Worm (Caenorhabditis elegans) whole organism, young adult: ENCODE results near the gene gpb-1.

ENCODE experiments used
- B0035.1 ChIP-seq: sonication (generic microtip); optimal IDR thresholded peaks from 2 replicates; lab custom pipeline; 2016; ENCODE audit warnings: missing genetic modification characterization, mild to moderate bottlenecking, missing compliant biosample characterization, missing genotype, missing genetic modification reagents
- B0336.3 ChIP-seq: fragments of 200-800 bp; sonication (Bioruptor generic); IDR thresholded peaks from 2 replicates; pipeline ENCODE4 v1.3.6; 2022; ENCODE audit warnings: missing genetic modification characterization, missing compliant biosample characterization
- C17E4.6 ChIP-seq: fragments of 200-800 bp; sonication (Bioruptor generic); IDR thresholded peaks from 2 replicates; pipeline ENCODE4 v1.3.6; 2022; ENCODE audit warnings: missing genetic modification reagents, missing genetic modification characterization, missing compliant biosample characterization
- F22D6.2 ChIP-seq: sonication (generic microtip); optimal IDR thresholded peaks from 2 replicates; lab custom pipeline; 2016; ENCODE audit warnings: mild to moderate bottlenecking, missing genetic modification characterization, missing compliant biosample characterization
- F33H1.4 ChIP-seq: fragments of 200-800 bp; sonication (Bioruptor generic); IDR thresholded peaks from 2 replicates; pipeline ENCODE4 v1.3.6; 2022; ENCODE audit warnings: missing genetic modification reagents, missing genetic modification characterization, missing compliant biosample characterization
- F37B4.10 ChIP-seq: fragments of 200-800 bp; sonication (Bioruptor generic); IDR thresholded peaks from 2 replicates; pipeline ENCODE4 v1.3.6; 2022; ENCODE audit warnings: missing genetic modification characterization, missing compliant biosample characterization
- F57A8.1 ChIP-seq: fragments of 200-800 bp; sonication (Bioruptor generic); optimal IDR thresholded peaks from 2 replicates; lab custom pipeline; 2018; ENCODE audit warnings: mild to moderate bottlenecking, missing genetic modification characterization, moderate library complexity, missing compliant biosample characterization
- F57C9.4 ChIP-seq: sonication (generic microtip); optimal IDR thresholded peaks from 2 replicates; lab custom pipeline; 2017; ENCODE audit warnings: mild to moderate bottlenecking, missing genetic modification characterization, missing compliant biosample characterization
- T26A5.8 ChIP-seq: sonication (generic microtip); optimal IDR thresholded peaks from 2 replicates; lab custom pipeline; 2016; ENCODE audit warnings: missing genetic modification characterization, missing compliant biosample characterization
- Y53G8AR.9 ChIP-seq: fragments of 200-800 bp; sonication (Bioruptor generic); conservative IDR thresholded peaks from 2 replicates; pipeline ENCODE4 v1.3.6; 2022; ENCODE audit warnings: missing genetic modification reagents, missing genetic modification characterization, missing compliant biosample characterization
- Y95B8A.8 ChIP-seq: fragments of 200-800 bp; sonication (Bioruptor generic); IDR thresholded peaks from 2 replicates; pipeline ENCODE4 v1.3.6; 2022; ENCODE audit warnings: missing genetic modification reagents, missing genetic modification characterization, missing compliant biosample characterization
- ZK185.1 ChIP-seq: sonication (generic microtip); optimal IDR thresholded peaks from 2 replicates; lab custom pipeline; 2016; ENCODE audit warnings: mild to moderate bottlenecking, missing genetic modification characterization, missing compliant biosample characterization; ENCODE audit not compliant: poor library complexity, severe bottlenecking
- atf-7 ChIP-seq: sonication (generic microtip); optimal IDR thresholded peaks from 2 replicates; lab custom pipeline; 2017; ENCODE audit warnings: mild to moderate bottlenecking, missing genetic modification characterization, missing compliant biosample characterization
- attf-3 ChIP-seq: fragments of 200-800 bp; sonication (Bioruptor generic); conservative IDR thresholded peaks from 2 replicates; pipeline ENCODE4 v1.3.6; 2022; ENCODE audit warnings: missing genetic modification reagents, missing genetic modification characterization, missing compliant biosample characterization
- bed-1 ChIP-seq: fragments of 200-800 bp; sonication (Bioruptor generic); IDR thresholded peaks from 2 replicates; pipeline ENCODE4 v1.3.6; 2022; ENCODE audit warnings: missing genetic modification reagents, missing genetic modification characterization, missing compliant biosample characterization
- ccch-3 ChIP-seq: fragments of 200-800 bp; sonication (Bioruptor generic); optimal IDR thresholded peaks from 2 replicates; lab custom pipeline; 2018; ENCODE audit warnings: mild to moderate bottlenecking, missing genetic modification characterization, missing compliant biosample characterization
- cebp-2 ChIP-seq: fragments of 200-800 bp; sonication (Bioruptor generic); IDR thresholded peaks from 2 replicates; pipeline ENCODE4 v1.3.6; 2022; ENCODE audit warnings: missing genetic modification characterization, missing compliant biosample characterization
- chd-7 ChIP-seq: sonication (generic microtip); optimal IDR thresholded peaks from 2 replicates; lab custom pipeline; 2016; ENCODE audit warnings: mild to moderate bottlenecking, missing genetic modification characterization, moderate library complexity, missing compliant biosample characterization
- die-1 ChIP-seq: sonication (generic microtip); optimal IDR thresholded peaks from 2 replicates; lab custom pipeline; 2016; ENCODE audit warnings: missing genotype, mild to moderate bottlenecking, missing genetic modification characterization, missing compliant biosample characterization
- dox-1 ChIP-seq: fragments of 200-800 bp; sonication (Bioruptor generic); IDR thresholded peaks from 2 replicates; pipeline ENCODE4 v1.3.6; 2022; ENCODE audit warnings: missing genetic modification reagents, missing genetic modification characterization, missing compliant biosample characterization
- dpl-1 ChIP-seq: fragments of 150-350 bp; optimal IDR thresholded peaks from 2 replicates; lab custom pipeline; 2014; ENCODE audit warnings: missing biosample characterization, missing genetic modification reagents, missing genetic modification characterization
- egl-44 ChIP-seq: fragments of 200-800 bp; sonication (Bioruptor generic); IDR thresholded peaks from 2 replicates; pipeline ENCODE4 v1.3.6; 2022; ENCODE audit warnings: missing genetic modification reagents, missing genetic modification characterization, missing compliant biosample characterization
- egrh-3 ChIP-seq: fragments of 200-800 bp; sonication (Bioruptor generic); IDR thresholded peaks from 2 replicates; pipeline ENCODE4 v1.3.6; 2022; ENCODE audit warnings: missing genetic modification reagents, missing genetic modification characterization, missing compliant biosample characterization
- ekl-4 ChIP-seq: fragments of 200-800 bp; sonication (Bioruptor generic); IDR thresholded peaks from 2 replicates; pipeline ENCODE4 v1.3.6; 2022; ENCODE audit warnings: missing genetic modification reagents, missing genetic modification characterization, missing compliant biosample characterization
- gei-17 ChIP-seq: fragments of 200-800 bp; sonication (Bioruptor generic); optimal IDR thresholded peaks from 2 replicates; lab custom pipeline; 2018; ENCODE audit warnings: mild to moderate bottlenecking, missing genetic modification characterization, missing compliant biosample characterization
- hmg-1.2 ChIP-seq: fragments of 200-800 bp; sonication (Bioruptor generic); IDR thresholded peaks from 2 replicates; pipeline ENCODE4 v1.3.6; 2022; ENCODE audit warnings: missing genetic modification reagents, missing genetic modification characterization, missing compliant biosample characterization
- let-607 ChIP-seq, 2 experiments: fragments of 200-800 bp in 1 of 2; sonication (Bioruptor generic) in 1 of 2; sonication (generic microtip) in 1 of 2; optimal IDR thresholded peaks; 2 replicates each; lab custom pipeline; 2016 to 2018; ENCODE audit warnings: mild to moderate bottlenecking in 2 of 2, missing compliant biosample characterization in 2 of 2, missing genetic modification characterization in 2 of 2, moderate library complexity in 2 of 2, missing genotype in 1 of 2
- lin-26 ChIP-seq: fragments of 200-800 bp; sonication (Bioruptor generic); IDR thresholded peaks from 2 replicates; pipeline ENCODE4 v1.3.6; 2022; ENCODE audit warnings: missing genetic modification reagents, missing genetic modification characterization, missing compliant biosample characterization
- madf-10 ChIP-seq: sonication (generic microtip); optimal IDR thresholded peaks from 2 replicates; lab custom pipeline; 2016; ENCODE audit warnings: mild to moderate bottlenecking, missing genetic modification characterization, missing compliant biosample characterization
- mcd-1 ChIP-seq: fragments of 200-800 bp; sonication (Bioruptor generic); IDR thresholded peaks from 2 replicates; pipeline ENCODE4 v1.3.6; 2022; ENCODE audit warnings: missing genetic modification reagents, missing genetic modification characterization, missing compliant biosample characterization
- mxl-1 ChIP-seq: sonication (generic microtip); optimal IDR thresholded peaks from 2 replicates; lab custom pipeline; 2016; ENCODE audit warnings: missing genetic modification characterization, missing compliant biosample characterization
- nhr-120 ChIP-seq: fragments of 200-800 bp; sonication (Bioruptor generic); IDR thresholded peaks from 2 replicates; pipeline ENCODE4 v1.3.6; 2022; ENCODE audit warnings: missing genetic modification characterization, missing compliant biosample characterization
- nhr-80 ChIP-seq: sonication (generic microtip); optimal IDR thresholded peaks from 2 replicates; lab custom pipeline; 2016; ENCODE audit warnings: missing genetic modification characterization, missing compliant biosample characterization
- rec-8 ChIP-seq, 2 experiments: sonication (generic microtip); optimal IDR thresholded peaks; 2 replicates each; lab custom pipeline; 2016; ENCODE audit warnings: mild to moderate bottlenecking in 2 of 2, missing genetic modification characterization in 2 of 2, missing genetic modification reagents in 2 of 2, missing genotype in 2 of 2, missing biosample characterization in 1 of 2, missing compliant biosample characterization in 1 of 2, moderate library complexity in 1 of 2
- repo-1 ChIP-seq: sonication (generic microtip); optimal IDR thresholded peaks from 2 replicates; lab custom pipeline; 2017; ENCODE audit warnings: mild to moderate bottlenecking, missing genetic modification characterization, missing compliant biosample characterization
- snpc-3.4 ChIP-seq: sonication (generic microtip); optimal IDR thresholded peaks from 2 replicates; lab custom pipeline; 2017; ENCODE audit warnings: missing genetic modification characterization, mild to moderate bottlenecking, missing compliant biosample characterization, antibody characterized with exemption, moderate library complexity, missing genotype, missing genetic modification reagents
- somi-1 ChIP-seq: fragments of 200-800 bp; sonication (Bioruptor generic); optimal IDR thresholded peaks from 2 replicates; lab custom pipeline; 2018; ENCODE audit warnings: mild to moderate bottlenecking, missing genetic modification characterization, missing compliant biosample characterization
- zfh-2 ChIP-seq: fragments of 200-800 bp; sonication (Bioruptor generic); conservative IDR thresholded peaks from 2 replicates; pipeline ENCODE4 v1.3.6; 2022; ENCODE audit warnings: missing genetic modification reagents, missing genetic modification characterization, missing compliant biosample characterization
- zim-3 ChIP-seq: sonication (generic microtip); optimal IDR thresholded peaks from 2 replicates; lab custom pipeline; 2017; ENCODE audit warnings: mild to moderate bottlenecking, missing genetic modification characterization, moderate library complexity, missing compliant biosample characterization
- ztf-18 ChIP-seq: sonication (generic microtip); optimal IDR thresholded peaks from 2 replicates; lab custom pipeline; 2016; ENCODE audit warnings: missing genotype, mild to moderate bottlenecking, missing genetic modification characterization, missing compliant biosample characterization
- ztf-22 ChIP-seq: fragments of 200-800 bp; sonication (Bioruptor generic); optimal IDR thresholded peaks from 2 replicates; lab custom pipeline; 2018; ENCODE audit warnings: mild to moderate bottlenecking, missing genetic modification characterization, moderate library complexity, missing compliant biosample characterization
- ztf-26 ChIP-seq: sonication (generic microtip); optimal IDR thresholded peaks from 2 replicates; lab custom pipeline; 2017; ENCODE audit warnings: missing genetic modification characterization, missing compliant biosample characterization
- ztf-6 ChIP-seq: fragments of 200-800 bp; sonication (Bioruptor generic); IDR thresholded peaks from 2 replicates; pipeline ENCODE4 v1.3.6; 2022; ENCODE audit warnings: missing genetic modification reagents, missing genetic modification characterization, missing compliant biosample characterization

gpb-1 gene

DNA sequence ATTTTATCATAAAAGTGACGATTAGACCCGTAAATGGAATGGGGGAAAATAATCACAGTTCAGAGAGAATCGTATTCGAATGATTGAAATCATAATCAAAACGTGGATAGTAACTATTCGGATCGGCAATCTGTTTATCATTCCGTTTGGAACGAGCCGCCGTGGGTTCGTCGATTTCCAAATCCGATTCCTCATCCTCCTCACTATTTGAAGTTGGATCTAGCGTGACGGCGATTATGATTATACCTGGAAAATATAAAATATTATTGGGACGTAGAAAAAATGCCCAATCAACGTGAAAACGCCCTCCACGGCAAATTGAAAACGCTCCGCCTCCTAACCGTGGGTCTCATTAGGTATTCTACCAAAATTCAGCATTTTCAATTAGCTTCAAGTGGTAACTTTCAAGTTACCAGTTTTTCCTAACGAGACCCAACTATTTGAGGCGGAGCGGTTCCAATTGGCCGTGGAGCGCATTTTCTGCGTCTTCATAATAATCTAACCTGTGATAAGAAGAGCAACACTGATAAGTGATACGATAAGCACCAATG is 17.2 kb downstream of the gpb-1 start (continued):
- 0 out of 2 replicates have a peak, but pooled peaks have one; percentile 23 for TF ChIP-seq zfh-2 (GFP tag; lab: Robert Waterston, UW)
- peak in 1 of 2 experiments; percentile 9 for TF ChIP-seq let-607 (tag; optimal IDR thresholded peaks at IDR 0.05; lab: Kevin White, UChicago)
- peak; percentile 59 for TF ChIP-seq ZK185.1 (tag; lab: Kevin White, UChicago)
- TF ChIP-seq repo-1 (tag; lab: Kevin White, UChicago), result peak; percentile 80
- TF ChIP-seq chd-7, result peak; percentile 53
- 0 out of 2 replicates have a peak, but pooled peaks have one; percentile 33 for TF ChIP-seq dox-1
- 0 out of 2 replicates have a peak, but pooled peaks have one; percentile 6 for TF ChIP-seq C17E4.6 (GFP tag; lab: Robert Waterston, UW)
- TF ChIP-seq madf-10, result peak; percentile 58
- TF ChIP-seq mxl-1 (tag; lab: Kevin White, UChicago), result no peak
- no peak for TF ChIP-seq snpc-3.4 (tag; lab: Kevin White, UChicago)
- TF ChIP-seq F22D6.2 (tag; lab: Kevin White, UChicago), result no peak
- TF ChIP-seq ztf-18, result peak; percentile 27
- no peak for TF ChIP-seq egl-44 (GFP tag; lab: Robert Waterston, UW)
- TF ChIP-seq nhr-80 (tag; lab: Kevin White, UChicago), result peak; percentile 62
- TF ChIP-seq Y95B8A.8 (GFP tag; lab: Robert Waterston, UW), result peak; percentile 49; the same call in 1 of the 2 replicates
- TF ChIP-seq B0336.3 (GFP tag; lab: Robert Waterston, UW), result peak; percentile 89
- peak; percentile 66 for TF ChIP-seq mcd-1 (GFP tag; lab: Robert Waterston, UW)
- TF ChIP-seq T26A5.8 (tag; lab: Kevin White, UChicago), result peak; percentile 26
- TF ChIP-seq ekl-4 (GFP tag; lab: Robert Waterston, UW), result peak; percentile 50; the same call in 1 of the 2 replicates
- no peak for TF ChIP-seq B0035.1 (tag; lab: Kevin White, UChicago)

DNA sequence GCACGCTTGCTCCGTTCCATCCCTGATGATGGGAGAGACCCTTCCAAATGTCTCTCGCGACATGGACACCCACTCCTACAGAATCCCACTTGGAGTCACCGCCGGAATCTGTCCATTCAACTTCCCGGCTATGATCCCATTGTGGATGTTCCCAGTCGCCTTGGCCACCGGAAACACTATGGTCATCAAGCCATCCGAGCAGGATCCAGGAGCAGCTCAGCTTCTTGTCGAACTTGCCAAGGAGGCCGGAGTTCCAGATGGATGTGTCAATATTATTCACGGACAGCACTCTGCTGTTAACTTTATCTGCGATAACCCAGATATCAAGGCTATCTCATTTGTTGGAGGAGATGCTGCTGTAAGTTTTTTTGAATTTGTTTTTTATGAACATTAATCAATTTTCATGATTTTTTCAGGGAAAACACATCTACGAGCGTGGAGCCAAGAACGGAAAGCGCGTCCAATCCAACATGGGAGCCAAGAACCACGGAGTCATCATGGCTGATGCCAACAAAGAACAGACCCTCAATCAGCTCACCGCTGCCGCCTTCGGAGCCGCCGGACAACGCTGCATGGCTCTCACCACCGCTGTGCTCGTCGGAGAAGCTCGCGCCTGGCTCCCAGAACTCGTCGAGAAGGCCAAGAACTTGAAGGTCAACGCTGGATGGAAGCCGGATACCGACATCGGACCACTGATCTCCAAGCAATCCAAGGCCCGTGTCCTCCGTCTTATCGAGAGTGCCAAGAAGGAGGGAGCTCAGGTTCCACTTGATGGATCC is 18.5 kb downstream of the gpb-1 start:
- TF ChIP-seq lin-26 (0 out of 2 replicates have a peak, but pooled peaks have one; percentile 25), rec-8 (tag; optimal IDR thresholded peaks at IDR 0.05; lab: Kevin White, UChicago) (no peak), ztf-22 (GFP tag; lab: Kevin White, UChicago) (no peak), cebp-2 (GFP tag; lab: Robert Waterston, UW) (0 out of 2 replicates have a peak, but pooled peaks have one; percentile 14), egrh-3 (GFP tag; lab: Robert Waterston, UW) (peak; percentile 84; the same call in 1 of the 2 replicates), bed-1 (GFP tag; lab: Robert Waterston, UW) (no peak), F37B4.10 (GFP tag; lab: Robert Waterston, UW) (peak; percentile 77; the same call in 1 of the 2 replicates), ztf-6 (no peak)
- TF ChIP-seq, all 124 proteins: peak for 4

DNA sequence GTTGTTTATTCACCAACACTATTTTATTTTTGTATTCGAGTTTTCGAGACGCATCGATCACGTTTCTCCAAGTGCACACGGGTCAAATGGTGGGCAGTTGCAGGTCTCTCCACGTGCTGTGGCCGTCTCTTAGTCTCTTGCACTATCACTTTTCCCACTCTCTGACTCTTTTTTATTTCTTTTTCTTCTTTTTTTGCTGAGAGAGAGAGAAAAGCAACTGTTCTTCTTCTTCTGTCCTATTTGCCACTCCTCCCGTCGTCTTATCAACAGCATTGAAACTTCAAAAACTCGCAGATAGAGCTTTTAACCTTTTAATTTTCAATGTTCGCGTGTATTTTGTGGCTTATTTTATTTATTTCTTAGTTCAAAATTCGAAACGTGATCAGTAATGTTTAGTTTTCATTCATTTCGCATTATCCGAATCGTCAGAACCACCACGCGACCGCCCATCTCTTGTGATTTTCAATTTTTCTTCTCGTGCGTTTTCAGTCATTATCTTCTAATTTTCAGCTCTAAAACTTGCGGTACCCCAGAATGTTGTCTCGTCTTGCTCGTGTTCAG is 19.8 kb downstream of the gpb-1 start, which contains the start of gene alh-8:
Gene alh-8 (plus strand): TSS at position 511 of the 561 bp plus-strand sequence.
- TF ChIP-seq atf-7 (tag; lab: Kevin White, UChicago) (peak; percentile 61), F57C9.4 (tag; lab: Kevin White, UChicago) (no peak), F22D6.2 (tag; lab: Kevin White, UChicago) (peak; percentile 42), hmg-1.2 (GFP tag; lab: Robert Waterston, UW) (peak; percentile 33; the same call in 1 of the 2 replicates), somi-1 (GFP tag; lab: Kevin White, UChicago) (peak; percentile 68), F57A8.1 (GFP tag; lab: Kevin White, UChicago) (no peak), F33H1.4 (GFP tag; lab: Robert Waterston, UW) (no peak), snpc-3.4 (tag; lab: Kevin White, UChicago) (peak; percentile 3), ccch-3 (GFP tag; lab: Kevin White, UChicago) (no peak), die-1 (tag; lab: Kevin White, UChicago) (peak; percentile 42), gei-17 (GFP tag; lab: Kevin White, UChicago) (peak; percentile 30), ekl-4 (GFP tag; lab: Robert Waterston, UW) (peak; percentile 63), zim-3 (tag; lab: Kevin White, UChicago) (no peak), ztf-26 (peak; percentile 40), nhr-120 (GFP tag; lab: Robert Waterston, UW) (no peak), Y53G8AR.9 (peak; percentile 33; the same call in 1 of the 2 replicates), dpl-1 (no peak), attf-3 (GFP tag; lab: Robert Waterston, UW) (0 out of 2 replicates have a peak, but pooled peaks have one; percentile 20)
